Fruit fly (Drosophila melanogaster): ENCODE data around the gene Reph.

Reph gene

DNA sequence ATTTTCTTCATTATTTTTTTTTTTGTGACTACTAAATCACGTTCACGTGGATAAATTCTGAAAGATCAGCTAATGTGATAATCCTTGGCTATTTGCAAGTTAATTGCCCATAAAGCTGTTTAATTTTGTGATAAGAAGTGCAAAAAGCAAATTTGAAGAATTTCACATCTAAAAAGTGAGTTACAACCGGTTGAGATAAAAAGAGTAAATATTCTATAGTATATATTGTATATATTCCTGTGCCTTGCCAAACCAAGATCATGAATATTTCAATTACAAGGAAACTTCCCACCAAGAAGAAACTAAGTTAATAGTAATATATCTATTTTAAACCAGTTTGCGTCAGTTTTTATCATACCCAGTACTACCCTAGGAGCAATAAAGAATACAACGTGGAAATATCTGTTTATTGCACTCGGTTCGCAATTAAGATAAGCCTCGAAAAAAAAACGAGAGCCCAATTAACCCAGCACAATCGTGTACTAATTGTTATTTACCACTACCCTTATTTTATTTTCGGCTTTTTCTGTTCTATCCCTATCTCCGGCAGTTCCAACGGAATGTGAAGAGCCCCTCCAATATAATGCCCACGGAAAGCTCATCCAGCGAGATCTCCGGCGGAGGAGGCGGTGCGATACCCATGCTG, 24.1 kb upstream of the Reph start (continued):
- no peak for TF ChIP-seq H15 (GFP tag; IDR thresholded peaks at IDR 0.05)
- peak; percentile 82 for TF ChIP-seq mirr (GFP tag; optimal IDR thresholded peaks at IDR 0.05)
- no peak for TF ChIP-seq gfzf (GFP tag; optimal IDR thresholded peaks at IDR 0.05)
- TF ChIP-seq CG12071 (GFP tag; optimal IDR thresholded peaks at IDR 0.05), result peak; percentile 55
- no peak for TF ChIP-seq nom (GFP tag; optimal IDR thresholded peaks at IDR 0.05)
- TF ChIP-seq CG18262 (tag; optimal IDR thresholded peaks at IDR 0.05), result peak; percentile 36
- TF ChIP-seq CG43689 (GFP tag; IDR thresholded peaks at IDR 0.05), result no peak
- no peak for TF ChIP-seq pho (GFP tag; optimal IDR thresholded peaks at IDR 0.05)
- TF ChIP-seq sna (GFP tag; IDR thresholded peaks at IDR 0.05; ENCODE audit: partially characterized antibody), result no peak
- no peak for TF ChIP-seq dpn (GFP tag; optimal IDR thresholded peaks at IDR 0.05)

DNA sequence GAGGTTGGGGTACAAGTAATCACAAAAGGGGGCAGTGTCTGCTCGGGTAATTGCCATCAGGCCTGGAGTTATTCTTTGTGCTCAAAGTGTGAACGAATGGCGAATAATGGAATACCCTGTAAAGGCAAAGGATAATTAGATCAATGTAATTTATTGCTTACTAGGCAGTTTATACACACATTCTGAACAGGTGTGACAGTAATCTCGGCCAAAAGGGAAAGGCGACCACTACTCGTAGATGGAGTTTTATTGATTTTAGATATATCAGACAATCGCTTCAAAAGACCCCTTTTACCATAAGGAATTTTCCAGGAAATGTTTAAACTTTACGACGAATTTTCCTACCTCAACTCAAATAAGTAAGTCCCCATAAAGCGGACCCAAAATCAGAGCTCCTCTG, 22.8 kb upstream of the Reph start:
- TF ChIP-seq hbn (GFP tag; IDR thresholded peaks at IDR 0.05; ENCODE audit: partially characterized antibody) (no peak), CG8388 (GFP tag; optimal IDR thresholded peaks at IDR 0.05) (no peak), pfk (GFP tag; optimal IDR thresholded peaks at IDR 0.05) (no peak), tll (GFP tag; optimal IDR thresholded peaks at IDR 0.05) (no peak), kay (GFP tag; optimal IDR thresholded peaks at IDR 0.05) (no peak), CG10959 (GFP tag; IDR thresholded peaks at IDR 0.05) (no peak), amos (GFP tag; IDR thresholded peaks at IDR 0.05; ENCODE audit: partially characterized antibody) (no peak), lbe (GFP tag; optimal IDR thresholded peaks at IDR 0.05) (no peak), CG17359 (tag; optimal IDR thresholded peaks at IDR 0.05) (no peak), ftz-f1 (GFP tag; optimal IDR thresholded peaks at IDR 0.05) (no peak), prd (optimal IDR thresholded peaks at IDR 0.05) (no peak), prd (GFP tag; IDR thresholded peaks at IDR 0.05) (no peak), CG6254 (GFP tag; optimal IDR thresholded peaks at IDR 0.05) (no peak), pzg (GFP tag; optimal IDR thresholded peaks at IDR 0.05) (no peak), tup (GFP tag; optimal IDR thresholded peaks at IDR 0.05) (no peak), en (GFP tag; optimal IDR thresholded peaks at IDR 0.05) (no peak), Hand (GFP tag; optimal IDR thresholded peaks at IDR 0.05) (no peak), Mes4 (GFP tag; optimal IDR thresholded peaks at IDR 0.05) (no peak), Hr39 (optimal IDR thresholded peaks at IDR 0.05) (no peak)

DNA sequence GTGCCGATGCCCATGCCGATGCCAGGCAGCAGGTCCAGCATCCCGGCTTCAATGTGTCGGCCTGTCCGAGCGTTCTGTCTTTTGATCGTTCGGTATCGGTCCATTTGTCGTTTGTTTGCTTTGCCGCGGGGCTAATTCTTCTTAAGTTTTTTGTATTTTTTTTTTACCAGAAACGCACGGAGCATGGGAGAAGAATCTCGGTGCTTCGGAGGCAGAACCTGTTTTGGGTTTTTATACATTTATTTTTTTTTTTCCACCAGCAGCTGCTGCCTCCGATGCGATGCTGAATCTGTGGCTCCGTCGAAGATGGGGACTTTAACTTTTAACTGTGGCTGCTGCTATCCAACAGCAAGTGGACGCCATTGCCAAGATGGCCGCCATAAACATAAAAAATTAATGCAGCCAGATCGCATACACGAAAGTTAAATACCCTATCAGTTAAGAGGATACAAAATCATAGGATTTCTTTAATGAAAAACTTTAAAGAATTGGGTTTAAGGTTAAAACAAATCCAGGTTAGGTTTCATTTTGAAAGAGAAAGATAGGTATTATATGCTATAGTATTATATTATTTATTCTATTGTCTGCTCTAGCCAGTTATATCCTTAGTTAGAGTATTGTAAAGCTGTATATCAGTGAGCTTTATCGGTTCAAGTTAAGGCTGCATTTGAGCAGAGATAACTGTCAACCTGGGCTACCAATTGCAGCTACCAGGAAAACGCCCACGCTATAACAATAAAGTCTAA, 22.0 kb upstream of the Reph start:
- TF ChIP-seq dysf (GFP tag; IDR thresholded peaks at IDR 0.05), result peak; percentile 45; the same call in 2 of the 3 replicates
- no peak for TF ChIP-seq slp2 (GFP tag; optimal IDR thresholded peaks at IDR 0.05)
- 0 out of 2 replicates have a peak, but pooled peaks have one; percentile 31 for TF ChIP-seq stc (GFP tag; IDR thresholded peaks at IDR 0.05)
- TF ChIP-seq CG14667 (GFP tag; IDR thresholded peaks at IDR 0.05), result 0 out of 2 replicates have a peak, but pooled peaks have one; percentile 10
- TF ChIP-seq inv (GFP tag; IDR thresholded peaks at IDR 0.05; ENCODE audit: partially characterized antibody), result no peak
- peak; percentile 8 for TF ChIP-seq Blimp-1 (GFP tag; optimal IDR thresholded peaks at IDR 0.05)
- TF ChIP-seq Drgx (GFP tag; IDR thresholded peaks at IDR 0.05), result peak; percentile 61
- TF ChIP-seq fd64A (GFP tag; optimal IDR thresholded peaks at IDR 0.05), result no peak
- TF ChIP-seq D19A (tag; optimal IDR thresholded peaks at IDR 0.05), result peak; percentile 81
- no peak for TF ChIP-seq tup (GFP tag; optimal IDR thresholded peaks at IDR 0.05)
- peak in 1 of 3 experiments; percentile 12 for TF ChIP-seq lola (GFP tag; optimal IDR thresholded peaks at IDR 0.05)
- TF ChIP-seq YL-1 (GFP tag; optimal IDR thresholded peaks at IDR 0.05), result no peak
- TF ChIP-seq sqz (GFP tag; optimal IDR thresholded peaks at IDR 0.05), result peak; percentile 83
- TF ChIP-seq pita (GFP tag; optimal IDR thresholded peaks at IDR 0.05), result no peak
- peak; percentile 1 for TF ChIP-seq CG17385 (GFP tag; optimal IDR thresholded peaks at IDR 0.05)
- no peak for TF ChIP-seq NfI (GFP tag; optimal IDR thresholded peaks at IDR 0.05)
- peak; percentile 56 for TF ChIP-seq nom (GFP tag; optimal IDR thresholded peaks at IDR 0.05)
- TF ChIP-seq prd (optimal IDR thresholded peaks at IDR 0.05), result no peak
- TF ChIP-seq prd (GFP tag; IDR thresholded peaks at IDR 0.05), result peak; percentile 44; the same call in 1 of the 3 replicates
- peak; percentile 41 for TF ChIP-seq CG6689 (GFP tag; IDR thresholded peaks at IDR 0.05)
- TF ChIP-seq bigmax (GFP tag; optimal IDR thresholded peaks at IDR 0.05), result no peak
